Worm (Caenorhabditis elegans): ENCODE data around the gene cacn-1.

cacn-1 gene

DNA sequence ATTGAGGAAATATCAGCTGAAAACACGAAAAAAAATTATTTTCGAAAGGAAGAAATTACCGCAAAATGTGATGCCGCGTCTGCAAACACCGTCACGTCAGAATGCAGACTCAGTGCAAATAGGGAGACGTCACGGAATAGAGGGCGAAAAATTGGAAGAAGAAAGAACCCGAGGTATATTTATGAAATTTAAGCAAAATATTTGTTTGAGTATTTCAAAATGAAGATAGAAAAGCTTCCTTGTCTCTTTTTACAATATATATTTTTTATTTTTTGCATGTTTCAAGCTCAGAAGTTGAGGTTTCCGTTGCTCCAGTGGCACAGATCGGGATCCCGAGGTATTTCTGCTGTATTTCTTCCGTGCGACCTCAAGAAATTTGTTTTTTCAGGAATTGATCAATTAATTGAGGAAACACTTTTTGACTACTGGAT is 1.9 kb upstream of the cacn-1 start, which contains the start of gene W03H9.2 (continued):
- TF ChIP-seq ceh-82 (tag; optimal IDR thresholded peaks at IDR 0.05) (no peak), lim-7 (GFP tag; IDR thresholded peaks at IDR 0.05) (no peak), zag-1 (tag; optimal IDR thresholded peaks at IDR 0.05) (no peak), nhr-11 (tag; optimal IDR thresholded peaks at IDR 0.05) (no peak), nhr-111 (GFP tag; optimal IDR thresholded peaks at IDR 0.05) (peak; percentile 35), nhr-10 (tag; optimal IDR thresholded peaks at IDR 0.05) (no peak), saeg-2 (GFP tag; IDR thresholded peaks at IDR 0.05) (no peak), T26A8.4 (GFP tag; IDR thresholded peaks at IDR 0.05) (no peak), Y48G9A.11 (GFP tag; IDR thresholded peaks at IDR 0.05) (no peak), zip-11 (GFP tag; IDR thresholded peaks at IDR 0.05) (no peak), daf-16 (GFP tag; optimal IDR thresholded peaks at IDR 0.05) (no peak), daf-16 (tag; optimal IDR thresholded peaks at IDR 0.05) (peak; percentile 9), aly-2 (tag; optimal IDR thresholded peaks at IDR 0.05) (no peak), nhr-41 (GFP tag; IDR thresholded peaks at IDR 0.05) (no peak), ceh-20 (GFP tag; IDR thresholded peaks at IDR 0.05) (no peak), nhr-28 (tag; optimal IDR thresholded peaks at IDR 0.05) (peak; percentile 15), lin-15B (tag; optimal IDR thresholded peaks at IDR 0.05) (no peak), daf-19 (GFP tag; conservative IDR thresholded peaks at IDR 0.05) (no peak), F37D6.2 (tag; optimal IDR thresholded peaks at IDR 0.05) (peak; percentile 59), spr-3 (GFP tag; optimal IDR thresholded peaks at IDR 0.05) (no peak), R02D3.7 (tag; optimal IDR thresholded peaks at IDR 0.05) (no peak), set-16 (GFP tag; IDR thresholded peaks at IDR 0.05) (no peak), mxl-2 (GFP tag; conservative IDR thresholded peaks at IDR 0.05) (no peak), mxl-3 (GFP tag; optimal IDR thresholded peaks at IDR 0.05) (peak; percentile 44), F10B5.3 (tag; optimal IDR thresholded peaks at IDR 0.05) (no peak), nhr-76 (tag; optimal IDR thresholded peaks at IDR 0.05) (no peak), sdz-12 (GFP tag; optimal IDR thresholded peaks at IDR 0.05) (peak; percentile 62), nhr-42 (GFP tag; IDR thresholded peaks at IDR 0.05) (peak; percentile 45; the same call in 1 of the 2 replicates), unc-130 (GFP tag; optimal IDR thresholded peaks at IDR 0.05) (peak; percentile 58), ztf-7 (tag; optimal IDR thresholded peaks at IDR 0.05) (no peak), dve-1 (tag; optimal IDR thresholded peaks at IDR 0.05; ENCODE audit: insufficient read depth) (no peak), fkh-10 (GFP tag; optimal IDR thresholded peaks at IDR 0.05) (peak; percentile 61), skn-1 (tag; optimal IDR thresholded peaks at IDR 0.05) (no peak), attf-4 (tag; optimal IDR thresholded peaks at IDR 0.05) (no peak), hlh-30 (tag; optimal IDR thresholded peaks at IDR 0.05; ENCODE audit: insufficient read depth) (no peak), php-3 (GFP tag; IDR thresholded peaks at IDR 0.05) (no peak), dmd-9 (GFP tag; IDR thresholded peaks at IDR 0.05) (peak; percentile 76), dmd-8 (GFP tag; IDR thresholded peaks at IDR 0.05) (no peak), hif-1 (tag; optimal IDR thresholded peaks at IDR 0.05) (peak in 1 of 2 experiments; percentile 90), hlh-11 (tag; optimal IDR thresholded peaks at IDR 0.05) (peak; percentile 49), snpc-4 (tag; optimal IDR thresholded peaks at IDR 0.05) (no peak), Y75B8A.6 (GFP tag; IDR thresholded peaks at IDR 0.05) (no peak), tag-97 (GFP tag; IDR thresholded peaks at IDR 0.05) (no peak), zfp-3 (GFP tag; conservative IDR thresholded peaks at IDR 0.05) (no peak), mep-1 (tag; optimal IDR thresholded peaks at IDR 0.05) (no peak), gei-8 (GFP tag; optimal IDR thresholded peaks at IDR 0.05) (no peak), Y105C5A.15 (GFP tag; IDR thresholded peaks at IDR 0.05) (no peak), madf-9 (GFP tag; conservative IDR thresholded peaks at IDR 0.05) (peak; percentile 50; the same call in 1 of the 2 replicates), vab-7 (GFP tag; IDR thresholded peaks at IDR 0.05) (peak; percentile 53; the same call in 1 of the 2 replicates), zfp-2 (tag; optimal IDR thresholded peaks at IDR 0.05) (no peak), duxl-1 (tag; optimal IDR thresholded peaks at IDR 0.05; ENCODE audit: poor library complexity) (peak; percentile 25), dpl-1 (GFP tag; optimal IDR thresholded peaks at IDR 0.05) (peak; percentile 81), ceh-44 (GFP tag; IDR thresholded peaks at IDR 0.05) (peak; percentile 22; the same call in 1 of the 2 replicates)

All from whole organism, L4 larva.